Fruit fly (Drosophila melanogaster): ENCODE data around the gene CycH.

Gene CycH

dm6 chr3L:21839720-21840641 lies 18.2 kb downstream of the CycH start (continued):
- TF ChIP-seq Bgb (GFP tag; IDR thresholded peaks at IDR 0.05; ENCODE audit: partially characterized antibody), result 0 out of 2 replicates have a peak, but pooled peaks have one; percentile 13
- peak; percentile 93 for TF ChIP-seq Atf-2 (GFP tag; optimal IDR thresholded peaks at IDR 0.05)
- TF ChIP-seq ci (GFP tag; IDR thresholded peaks at IDR 0.05), result peak; percentile 93
- peak; percentile 92 for TF ChIP-seq kay (GFP tag; optimal IDR thresholded peaks at IDR 0.05)
- TF ChIP-seq Hmx (GFP tag; optimal IDR thresholded peaks at IDR 0.05), result peak; percentile 89
- TF ChIP-seq CG15601 (tag; optimal IDR thresholded peaks at IDR 0.05), result peak; percentile 86
- peak; percentile 93 for TF ChIP-seq pb (GFP tag; optimal IDR thresholded peaks at IDR 0.05)
- TF ChIP-seq pros (GFP tag; optimal IDR thresholded peaks at IDR 0.05), result no peak
- peak; percentile 88 for TF ChIP-seq gce (GFP tag; IDR thresholded peaks at IDR 0.05)
- TF ChIP-seq ash1 (GFP tag; optimal IDR thresholded peaks at IDR 0.05), result peak; percentile 59
- TF ChIP-seq crp (GFP tag; optimal IDR thresholded peaks at IDR 0.05), result peak; percentile 36 to 81
- peak; percentile 92 for TF ChIP-seq odd (GFP tag; optimal IDR thresholded peaks at IDR 0.05)
- peak; percentile 71 for TF ChIP-seq p53 (GFP tag; optimal IDR thresholded peaks at IDR 0.05)
- TF ChIP-seq HLH3B (GFP tag; IDR thresholded peaks at IDR 0.05), result peak; percentile 87
- no peak for TF ChIP-seq zen2 (GFP tag; IDR thresholded peaks at IDR 0.05; ENCODE audit: partially characterized antibody)
- TF ChIP-seq ac (GFP tag; optimal IDR thresholded peaks at IDR 0.05), result peak; percentile 65
- TF ChIP-seq tap (tag; optimal IDR thresholded peaks at IDR 0.05), result peak; percentile 87
- TF ChIP-seq CG7786 (GFP tag; optimal IDR thresholded peaks at IDR 0.05), result peak; percentile 87
- TF ChIP-seq CG34422 (GFP tag; IDR thresholded peaks at IDR 0.05), result peak; percentile 92
- TF ChIP-seq az2 (GFP tag; optimal IDR thresholded peaks at IDR 0.05), result peak; percentile 91
- TF ChIP-seq Hmr (GFP tag; optimal IDR thresholded peaks at IDR 0.05), result peak; percentile 95
- TF ChIP-seq Hand (GFP tag; optimal IDR thresholded peaks at IDR 0.05), result peak; percentile 79
- TF ChIP-seq Nf-YC (tag; optimal IDR thresholded peaks at IDR 0.05), result peak; percentile 84
- TF ChIP-seq klu (GFP tag; IDR thresholded peaks at IDR 0.05), result peak; percentile 78
- peak; percentile 83 for TF ChIP-seq dm (GFP tag; optimal IDR thresholded peaks at IDR 0.05)
- peak; percentile 93 for TF ChIP-seq Asciz (GFP tag; optimal IDR thresholded peaks at IDR 0.05)
- TF ChIP-seq ind (GFP tag; optimal IDR thresholded peaks at IDR 0.05), result peak; percentile 94
- TF ChIP-seq nerfin-2 (GFP tag; IDR thresholded peaks at IDR 0.05; ENCODE audit: partially characterized antibody), result peak; percentile 37; the same call in 1 of the 2 replicates
- TF ChIP-seq CG16779 (GFP tag; IDR thresholded peaks at IDR 0.05), result peak; percentile 66; the same call in 1 of the 2 replicates
- TF ChIP-seq bowl (GFP tag; IDR thresholded peaks at IDR 0.05), result peak; percentile 59; the same call in 1 of the 2 replicates
- TF ChIP-seq Eip74EF (GFP tag; optimal IDR thresholded peaks at IDR 0.05), result peak in 1 of 2 experiments; percentile 93
- TF ChIP-seq CG18619 (GFP tag; optimal IDR thresholded peaks at IDR 0.05), result peak; percentile 93
- TF ChIP-seq Ada2b (GFP tag; IDR thresholded peaks at IDR 0.05), result peak; percentile 84
- TF ChIP-seq CG4730 (GFP tag; IDR thresholded peaks at IDR 0.05), result peak; percentile 86
- TF ChIP-seq CG2120 (GFP tag; optimal IDR thresholded peaks at IDR 0.05), result peak; percentile 94
- TF ChIP-seq crol (GFP tag; IDR thresholded peaks at IDR 0.05), result no peak
- TF ChIP-seq CG31365 (tag; optimal IDR thresholded peaks at IDR 0.05), result peak; percentile 47
- peak; percentile 8 for TF ChIP-seq pzg (GFP tag; optimal IDR thresholded peaks at IDR 0.05)
- TF ChIP-seq her (GFP tag; optimal IDR thresholded peaks at IDR 0.05), result peak; percentile 73
- peak; percentile 81 for TF ChIP-seq CG11247 (GFP tag; IDR thresholded peaks at IDR 0.05)
- TF ChIP-seq CG17328 (GFP tag; IDR thresholded peaks at IDR 0.05), result peak; percentile 86
- no peak for TF ChIP-seq fd102C (GFP tag; optimal IDR thresholded peaks at IDR 0.05)
- TF ChIP-seq insv (GFP tag; optimal IDR thresholded peaks at IDR 0.05), result peak; percentile 56 to 58
- TF ChIP-seq pum (GFP tag; optimal IDR thresholded peaks at IDR 0.05), result peak; percentile 92
- TF ChIP-seq gsb-n (tag; optimal IDR thresholded peaks at IDR 0.05), result peak; percentile 89
- TF ChIP-seq CG10543 (GFP tag; optimal IDR thresholded peaks at IDR 0.05), result peak; percentile 94
- TF ChIP-seq Meics (GFP tag; optimal IDR thresholded peaks at IDR 0.05), result peak; percentile 94
- peak; percentile 72; the same call in 1 of the 2 replicates for TF ChIP-seq cas (GFP tag; IDR thresholded peaks at IDR 0.05)

All from whole organism, embryonic.